Fruit fly (Drosophila melanogaster) whole organism, embryonic: ENCODE results near the gene p-cup.
A peak's percentile ranks its signal among the peaks of the same experiment; 100 is the strongest.

ENCODE experiments used
- Atf3 ChIP-seq: fragments of 200-800 bp; sonication (Bioruptor generic); optimal IDR thresholded peaks from 3 replicates; lab custom pipeline; 2016; ENCODE audit warnings: missing biosample characterization, missing genetic modification characterization
- CG10543 ChIP-seq: fragments of 200-800 bp; sonication (Bioruptor generic); optimal IDR thresholded peaks from 3 replicates; lab custom pipeline; 2017; ENCODE audit warnings: missing biosample characterization, mild to moderate bottlenecking, missing genetic modification characterization, moderate library complexity
- CG10654 ChIP-seq: fragments of 200-800 bp; sonication (Bioruptor generic); optimal IDR thresholded peaks from 2 replicates; lab custom pipeline; 2016; ENCODE audit warnings: missing biosample characterization, missing genetic modification characterization
- CG12299 ChIP-seq: fragments of 200-800 bp; sonication (Bioruptor generic); optimal IDR thresholded peaks from 2 replicates; lab custom pipeline; 2018; ENCODE audit warnings: missing biosample characterization, mild to moderate bottlenecking, missing genetic modification characterization
- CG13624 ChIP-seq: fragments of 200-800 bp; sonication (Bioruptor generic); optimal IDR thresholded peaks from 2 replicates; lab custom pipeline; 2016; ENCODE audit warnings: missing biosample characterization, missing genetic modification characterization
- CG16863 ChIP-seq: fragments of 200-800 bp; sonication (Bioruptor generic); optimal IDR thresholded peaks from 3 replicates; lab custom pipeline; 2016; ENCODE audit warnings: missing biosample characterization, missing genetic modification characterization
- CG17328 ChIP-seq: fragments of 200-800 bp; sonication (Bioruptor generic); IDR thresholded peaks from 2 replicates; pipeline ENCODE4 v1.3.6; 2022; ENCODE audit warnings: missing biosample characterization, missing genetic modification characterization
- CG17568 ChIP-seq: fragments of 200-800 bp; sonication (Bioruptor generic); optimal IDR thresholded peaks from 2 replicates; lab custom pipeline; 2018; ENCODE audit warnings: missing biosample characterization, mild to moderate bottlenecking, missing genetic modification characterization, moderate library complexity
- CG17829 ChIP-seq: fragments of 200-800 bp; optimal IDR thresholded peaks from 2 replicates; lab custom pipeline; 2019; ENCODE audit warnings: missing biosample characterization, mild to moderate bottlenecking, missing genetic modification characterization, moderate library complexity
- CG4282 ChIP-seq: fragments of 200-800 bp; sonication (Bioruptor generic); optimal IDR thresholded peaks from 2 replicates; lab custom pipeline; 2016; ENCODE audit warnings: missing biosample characterization, missing genetic modification characterization
- CG4854 ChIP-seq: fragments of 200-800 bp; sonication (Bioruptor generic); optimal IDR thresholded peaks from 2 replicates; lab custom pipeline; 2016; ENCODE audit warnings: missing biosample characterization, missing genetic modification characterization, inconsistent platforms
- CG5180 ChIP-seq: fragments of 200-800 bp; sonication (Bioruptor generic); optimal IDR thresholded peaks from 3 replicates; lab custom pipeline; 2017; ENCODE audit warnings: missing biosample characterization, missing genetic modification characterization, mild to moderate bottlenecking, moderate library complexity, missing genetic modification reagents
- CG5245 ChIP-seq: fragments of 200-800 bp; sonication (Bioruptor generic); optimal IDR thresholded peaks from 3 replicates; lab custom pipeline; 2016; ENCODE audit warnings: missing biosample characterization, missing genetic modification characterization
- CG6765 ChIP-seq: fragments of 200-800 bp; sonication (Bioruptor generic); optimal IDR thresholded peaks from 3 replicates; lab custom pipeline; 2017; ENCODE audit warnings: missing biosample characterization, mild to moderate bottlenecking, missing genetic modification characterization
- CG7745 ChIP-seq: fragments of 200-800 bp; sonication (Bioruptor generic); optimal IDR thresholded peaks from 2 replicates; lab custom pipeline; 2018; ENCODE audit warnings: missing biosample characterization, mild to moderate bottlenecking, missing genetic modification characterization, moderate library complexity
- CG8089 ChIP-seq: fragments of 200-800 bp; sonication (Bioruptor generic); optimal IDR thresholded peaks from 3 replicates; lab custom pipeline; 2016; ENCODE audit warnings: missing biosample characterization, missing genetic modification characterization
- CG8478 ChIP-seq: fragments of >200 bp; optimal IDR thresholded peaks from 2 replicates; lab custom pipeline; 2018
- CG9727 ChIP-seq: fragments of 200-800 bp; sonication (Bioruptor generic); optimal IDR thresholded peaks from 3 replicates; lab custom pipeline; 2017; ENCODE audit warnings: missing biosample characterization, mild to moderate bottlenecking, missing genetic modification characterization
- Camta ChIP-seq: fragments of 200-800 bp; sonication (Bioruptor generic); optimal IDR thresholded peaks from 2 replicates; lab custom pipeline; 2016; ENCODE audit warnings: missing biosample characterization, missing genetic modification characterization
- CkIIα-i1 ChIP-seq: fragments of 200-800 bp; sonication (Bioruptor generic); IDR thresholded peaks from 2 replicates; pipeline ENCODE4 v1.3.6; 2022; ENCODE audit warnings: missing biosample characterization, missing genetic modification characterization
- Dad ChIP-seq: fragments of 200-800 bp; sonication (Bioruptor generic); optimal IDR thresholded peaks from 3 replicates; lab custom pipeline; 2016; ENCODE audit warnings: missing biosample characterization, missing genetic modification characterization
- Dp ChIP-seq: fragments of 200-800 bp; sonication (Bioruptor generic); optimal IDR thresholded peaks from 2 replicates; lab custom pipeline; 2018; ENCODE audit warnings: missing biosample characterization, mild to moderate bottlenecking, missing genetic modification characterization, moderate library complexity
- HHEX ChIP-seq: fragments of 200-800 bp; sonication (Bioruptor generic); optimal IDR thresholded peaks from 3 replicates; lab custom pipeline; 2017; ENCODE audit warnings: missing biosample characterization, mild to moderate bottlenecking, missing genetic modification characterization, missing genetic modification reagents
- HLH3B ChIP-seq: fragments of 200-800 bp; sonication (Bioruptor generic); IDR thresholded peaks from 2 replicates; pipeline ENCODE4 v1.3.6; 2022; ENCODE audit warnings: missing biosample characterization, missing genetic modification characterization
- Hr3 ChIP-seq: fragments of 200-800 bp; sonication (Bioruptor generic); optimal IDR thresholded peaks from 3 replicates; lab custom pipeline; 2016; ENCODE audit warnings: missing biosample characterization, missing genetic modification characterization
- MESR4 ChIP-seq: fragments of 200-800 bp; sonication (Bioruptor generic); optimal IDR thresholded peaks from 2 replicates; lab custom pipeline; 2018; ENCODE audit warnings: missing biosample characterization, mild to moderate bottlenecking, missing genetic modification characterization, moderate library complexity
- NFAT ChIP-seq: fragments of 200-800 bp; sonication (Bioruptor generic); IDR thresholded peaks from 2 replicates; pipeline ENCODE4 v1.3.6; 2022; ENCODE audit warnings: missing biosample characterization, missing genetic modification characterization
- Nf-YC ChIP-seq: fragments of 200-800 bp; optimal IDR thresholded peaks from 3 replicates; lab custom pipeline; 2019; ENCODE audit warnings: missing biosample characterization, mild to moderate bottlenecking, missing genetic modification characterization, moderate library complexity
- Poxn ChIP-seq: fragments of 200-800 bp; sonication (Bioruptor generic); IDR thresholded peaks from 2 replicates; pipeline ENCODE4 v1.3.6; 2022; ENCODE audit warnings: missing biosample characterization, missing genetic modification characterization
- Sin3A ChIP-seq: fragments of >200 bp; optimal IDR thresholded peaks from 2 replicates; lab custom pipeline; 2018
- Spps ChIP-seq: fragments of 200-800 bp; sonication (Bioruptor generic); optimal IDR thresholded peaks from 2 replicates; lab custom pipeline; 2018; ENCODE audit warnings: missing biosample characterization, mild to moderate bottlenecking, missing genetic modification characterization
- Sry-δ ChIP-seq: fragments of 200-800 bp; sonication (Bioruptor generic); optimal IDR thresholded peaks from 2 replicates; lab custom pipeline; 2016; ENCODE audit warnings: missing biosample characterization, missing genetic modification characterization
- Tbp ChIP-seq: fragments of >200 bp; optimal IDR thresholded peaks from 2 replicates; lab custom pipeline; 2018; ENCODE audit warnings: missing biosample characterization, missing genetic modification characterization
- Usf ChIP-seq: fragments of 200-800 bp; sonication (Bioruptor generic); optimal IDR thresholded peaks from 2 replicates; lab custom pipeline; 2017; ENCODE audit warnings: missing genotype, missing biosample characterization, missing genetic modification characterization
- aop ChIP-seq: fragments of 200-800 bp; sonication (Bioruptor generic); IDR thresholded peaks from 2 replicates; pipeline ENCODE4 v1.3.6; 2022; ENCODE audit warnings: missing biosample characterization, missing genetic modification characterization
- ara ChIP-seq: fragments of 200-800 bp; sonication (Bioruptor generic); IDR thresholded peaks from 2 replicates; pipeline ENCODE4 v1.3.6; 2022; ENCODE audit warnings: missing biosample characterization, missing genetic modification characterization
- cato ChIP-seq: fragments of 200-800 bp; sonication (Bioruptor generic); optimal IDR thresholded peaks from 2 replicates; lab custom pipeline; 2016; ENCODE audit warnings: missing biosample characterization, missing genetic modification characterization, borderline replicate concordance
- chinmo ChIP-seq: fragments of 200-800 bp; sonication (Bioruptor generic); IDR thresholded peaks from 4 replicates; pipeline ENCODE4 v1.3.6; 2022; ENCODE audit warnings: missing biosample characterization, missing genetic modification characterization; ENCODE audit not compliant: partially characterized antibody
- dan ChIP-seq: fragments of 200-800 bp; sonication (Bioruptor generic); IDR thresholded peaks from 2 replicates; pipeline ENCODE4 v1.3.6; 2022; ENCODE audit warnings: missing biosample characterization, missing genetic modification characterization
- dmrt11E ChIP-seq: fragments of 200-800 bp; sonication (Bioruptor generic); optimal IDR thresholded peaks from 3 replicates; lab custom pipeline; 2018; ENCODE audit warnings: missing biosample characterization, mild to moderate bottlenecking, missing genetic modification characterization, moderate library complexity
- exex ChIP-seq: fragments of 200-800 bp; sonication (Bioruptor generic); optimal IDR thresholded peaks from 4 replicates; lab custom pipeline; 2018; ENCODE audit warnings: missing biosample characterization, mild to moderate bottlenecking, missing genetic modification characterization, moderate library complexity
- fd102C ChIP-seq: fragments of 200-800 bp; sonication (Bioruptor generic); optimal IDR thresholded peaks from 2 replicates; lab custom pipeline; 2018; ENCODE audit warnings: missing biosample characterization, mild to moderate bottlenecking, missing genetic modification characterization, moderate library complexity
- gce ChIP-seq: fragments of 200-800 bp; sonication (Bioruptor generic); IDR thresholded peaks from 3 replicates; pipeline ENCODE4 v1.3.6; 2022; ENCODE audit warnings: missing biosample characterization, missing genetic modification characterization
- gcm2 ChIP-seq: fragments of 200-800 bp; sonication (Bioruptor generic); optimal IDR thresholded peaks from 2 replicates; lab custom pipeline; 2016; ENCODE audit warnings: missing biosample characterization, missing genetic modification characterization
- p53 ChIP-seq: fragments of 200-800 bp; sonication (Bioruptor generic); optimal IDR thresholded peaks from 2 replicates; lab custom pipeline; 2016; ENCODE audit warnings: missing biosample characterization, missing genetic modification characterization
- pita ChIP-seq: fragments of 200-800 bp; sonication (Bioruptor generic); optimal IDR thresholded peaks from 2 replicates; lab custom pipeline; 2017; ENCODE audit warnings: missing biosample characterization, mild to moderate bottlenecking, missing genetic modification characterization
- salm ChIP-seq: fragments of 200-800 bp; sonication (Bioruptor generic); optimal IDR thresholded peaks from 2 replicates; lab custom pipeline; 2018; ENCODE audit warnings: missing biosample characterization, mild to moderate bottlenecking, missing genetic modification characterization
- sd ChIP-seq: fragments of 200-800 bp; sonication (Bioruptor generic); optimal IDR thresholded peaks from 3 replicates; lab custom pipeline; 2018; ENCODE audit warnings: missing biosample characterization, mild to moderate bottlenecking, missing genetic modification characterization, moderate library complexity
- seq ChIP-seq: fragments of 200-800 bp; sonication (Bioruptor generic); IDR thresholded peaks from 2 replicates; pipeline ENCODE4 v1.3.6; 2022; ENCODE audit warnings: missing biosample characterization, missing genetic modification characterization
- tgo ChIP-seq: fragments of 200-800 bp; sonication (Bioruptor generic); IDR thresholded peaks from 3 replicates; pipeline ENCODE4 v1.3.6; 2022; ENCODE audit warnings: missing biosample characterization, missing genetic modification characterization
- tll ChIP-seq, 2 experiments: fragments of 200-800 bp in 1 of 2; fragments of >200 bp in 1 of 2; sonication (Bioruptor generic) in 1 of 2; optimal IDR thresholded peaks; 2 replicates each; lab custom pipeline; 2017 to 2019; ENCODE audit warnings: missing biosample characterization in 2 of 2, missing genetic modification characterization in 2 of 2, mild to moderate bottlenecking in 1 of 2, moderate library complexity in 1 of 2
- tup ChIP-seq: fragments of 200-800 bp; sonication (Bioruptor generic); optimal IDR thresholded peaks from 2 replicates; lab custom pipeline; 2016; ENCODE audit warnings: missing biosample characterization, mild to moderate bottlenecking, missing genetic modification characterization, moderate library complexity
- zen2 ChIP-seq: fragments of 200-800 bp; sonication (Bioruptor generic); IDR thresholded peaks from 3 replicates; pipeline ENCODE4 v1.3.6; 2022; ENCODE audit warnings: missing biosample characterization, missing genetic modification characterization; ENCODE audit not compliant: partially characterized antibody

The p-cup gene

DNA sequence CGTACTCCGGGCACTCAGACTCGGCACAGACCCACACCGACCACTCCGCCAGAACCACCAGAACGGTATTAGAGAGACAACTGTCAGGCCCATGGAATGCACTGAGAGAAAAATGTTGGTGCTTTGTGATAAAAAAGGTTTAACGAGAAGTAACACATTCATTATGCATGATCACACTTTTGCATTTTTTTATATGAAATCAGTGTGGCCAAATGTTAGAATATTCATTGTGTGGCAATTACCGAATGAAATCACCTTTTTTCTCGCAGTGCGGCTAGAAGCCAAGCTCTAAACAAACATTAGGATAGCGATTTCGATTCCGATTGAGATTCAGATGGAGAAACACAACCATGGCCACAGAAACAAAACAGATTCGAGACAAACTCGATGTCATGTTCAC lies 16.9 kb upstream of the p-cup start (continued):
- TF ChIP-seq dan (GFP tag; lab: Robert Waterston, UW) = no peak
- no peak for TF ChIP-seq ara (GFP tag; lab: Robert Waterston, UW)
- no peak for TF ChIP-seq Atf3
- TF ChIP-seq CG10654 (GFP tag; lab: Kevin White, UChicago) = no peak
- TF ChIP-seq Usf (GFP tag; lab: Kevin White, UChicago) = no peak
- no peak for TF ChIP-seq fd102C (GFP tag; lab: Kevin White, UChicago)
- TF ChIP-seq seq = no peak
- TF ChIP-seq CG17829 = no peak
- TF ChIP-seq CG4854 = no peak
- TF ChIP-seq cato (GFP tag; lab: Kevin White, UChicago) = no peak
- 0 out of 2 replicates have a peak, but pooled peaks have one; percentile 27 for TF ChIP-seq CG17328 (GFP tag; lab: Robert Waterston, UW)
- TF ChIP-seq CG10543 (GFP tag; lab: Kevin White, UChicago) = no peak
- TF ChIP-seq tup (GFP tag; lab: Kevin White, UChicago) = no peak
- no peak for TF ChIP-seq aop (GFP tag; lab: Robert Waterston, UW)
- TF ChIP-seq CG9727 = peak; percentile 56
- no peak for TF ChIP-seq Sry-δ
- no peak for TF ChIP-seq gce (GFP tag; lab: Robert Waterston, UW)
- TF ChIP-seq Camta (GFP tag; lab: Kevin White, UChicago) = peak; percentile 12
- TF ChIP-seq Poxn = no peak
- peak; percentile 18 for TF ChIP-seq dmrt11E
- TF ChIP-seq CG12299 = no peak
- TF ChIP-seq CG4282 (GFP tag; lab: Kevin White, UChicago) = no peak
- no peak for TF ChIP-seq Dad
- TF ChIP-seq Hr3 (GFP tag; lab: Kevin White, UChicago) = no peak
- TF ChIP-seq pita (GFP tag; lab: Kevin White, UChicago) = no peak
- TF ChIP-seq CG8478 (lab: Kevin White, UChicago) = no peak
- TF ChIP-seq Spps (tag; lab: Kevin White, UChicago) = no peak
- no peak for TF ChIP-seq MESR4
- TF ChIP-seq tll (GFP tag; optimal IDR thresholded peaks at IDR 0.05; lab: Kevin White, UChicago) = no peak
- TF ChIP-seq HHEX (GFP tag; lab: Kevin White, UChicago) = no peak
- no peak for TF ChIP-seq Nf-YC (tag; lab: Kevin White, UChicago)
- no peak; the same call in 2 of the 3 replicates for TF ChIP-seq tgo
- peak; percentile 15 for TF ChIP-seq CG5245
- no peak for TF ChIP-seq HLH3B (GFP tag; lab: Robert Waterston, UW)
- TF ChIP-seq chinmo (GFP tag; lab: Robert Waterston, UW) = no peak
- TF ChIP-seq Dp (GFP tag; lab: Kevin White, UChicago) = no peak
- TF ChIP-seq CG6765 (GFP tag; lab: Kevin White, UChicago) = no peak
- TF ChIP-seq CkIIα-i1 (GFP tag; lab: Robert Waterston, UW) = no peak
- TF ChIP-seq exex = no peak
- no peak for TF ChIP-seq CG7745 (tag; lab: Kevin White, UChicago)
- TF ChIP-seq CG16863 (GFP tag; lab: Kevin White, UChicago) = no peak
- TF ChIP-seq gcm2 (GFP tag; lab: Kevin White, UChicago) = no peak
- TF ChIP-seq p53 = no peak
- no peak for TF ChIP-seq salm
- no peak for TF ChIP-seq CG17568
- TF ChIP-seq sd (tag; lab: Kevin White, UChicago) = no peak
- TF ChIP-seq CG8089 (GFP tag; lab: Kevin White, UChicago) = no peak
- peak; percentile 49; the same call in 1 of the 2 replicates for TF ChIP-seq NFAT (GFP tag; lab: Robert Waterston, UW)
- TF ChIP-seq Tbp = no peak
- TF ChIP-seq CG13624 (GFP tag; lab: Kevin White, UChicago) = peak; percentile 43
- TF ChIP-seq Sin3A = no peak
- TF ChIP-seq CG5180 (GFP tag; lab: Kevin White, UChicago) = no peak
- no peak for TF ChIP-seq zen2
